Worm (Caenorhabditis elegans) whole organism, L2 larva: Measurements from ENCODE around the gene F49E11.7.

Experiments used
- C34F6.9 ChIP-seq: fragments of 150-350 bp; optimal IDR thresholded peaks from 2 replicates; lab custom pipeline; 2014; ENCODE audit warnings: missing biosample characterization, missing genetic modification characterization
- F13H6.1 ChIP-seq: sonication (generic microtip); optimal IDR thresholded peaks from 2 replicates; lab custom pipeline; 2016; ENCODE audit warnings: missing genetic modification characterization, missing compliant biosample characterization
- aly-2 ChIP-seq: fragments of 150-350 bp; optimal IDR thresholded peaks from 2 replicates; lab custom pipeline; 2014; ENCODE audit warnings: missing biosample characterization, missing genetic modification characterization
- blmp-1 ChIP-seq: sonication (generic microtip); optimal IDR thresholded peaks from 2 replicates; lab custom pipeline; 2017; ENCODE audit warnings: missing genetic modification characterization, mild to moderate bottlenecking, missing compliant biosample characterization, antibody characterized with exemption, moderate library complexity; ENCODE audit not compliant: insufficient read depth
- egl-27 ChIP-seq: sonication (generic microtip); optimal IDR thresholded peaks from 3 replicates; lab custom pipeline; 2017; ENCODE audit warnings: missing biosample characterization, missing genetic modification reagents, missing genetic modification characterization
- elt-3 ChIP-seq: sonication (generic microtip); optimal IDR thresholded peaks from 2 replicates; lab custom pipeline; 2017; ENCODE audit warnings: missing biosample characterization, missing genetic modification characterization
- nhr-23 ChIP-seq: fragments of 150-350 bp; optimal IDR thresholded peaks from 2 replicates; lab custom pipeline; 2014; ENCODE audit warnings: missing biosample characterization, missing genetic modification reagents, missing genetic modification characterization
- nhr-25 ChIP-seq: fragments of 150-350 bp; sonication (generic microtip); optimal IDR thresholded peaks from 3 replicates; lab custom pipeline; 2014; ENCODE audit warnings: missing biosample characterization, missing genetic modification characterization
- peb-1 ChIP-seq: fragments of 150-350 bp; optimal IDR thresholded peaks from 2 replicates; lab custom pipeline; 2014; ENCODE audit warnings: missing biosample characterization, missing genetic modification characterization

- TF ChIP-seq aly-2 (tag; lab: Kevin White, UChicago) (no peak), egl-27 (no peak), peb-1 (no peak), C34F6.9 (tag; lab: Kevin White, UChicago) (no peak), nhr-23 (tag; lab: Kevin White, UChicago) (no peak), nhr-25 (no peak), blmp-1 (tag; lab: Kevin White, UChicago) (no peak), F13H6.1 (no peak), elt-3 (no peak)
Measured at ce11 chrIV:13059284-13059683, 6.6 kb downstream of the F49E11.7 start, which contains the start of gene scl-3.
